Fruit fly (Drosophila melanogaster) whole organism, embryonic: ENCODE results near the gene Eig71Ec.

Source experiments
- Bdp1 ChIP-seq: fragments of 200-800 bp; sonication (Bioruptor generic); optimal IDR thresholded peaks from 3 replicates; lab custom pipeline; 2016; ENCODE audit warnings: missing biosample characterization, missing genetic modification characterization
- C15 ChIP-seq: fragments of 200-800 bp; sonication (Bioruptor generic); IDR thresholded peaks from 3 replicates; pipeline ENCODE4 v1.3.6; 2022; ENCODE audit warnings: missing biosample characterization, missing genetic modification characterization
- CG10267 ChIP-seq: fragments of 200-800 bp; sonication (Bioruptor generic); optimal IDR thresholded peaks from 2 replicates; lab custom pipeline; 2018; ENCODE audit warnings: missing biosample characterization, mild to moderate bottlenecking, missing genetic modification characterization, moderate library complexity
- CG10462 ChIP-seq: fragments of 200-800 bp; sonication (Bioruptor generic); optimal IDR thresholded peaks from 2 replicates; lab custom pipeline; 2016; ENCODE audit warnings: missing biosample characterization, missing genetic modification characterization
- CG10959 ChIP-seq: fragments of 200-800 bp; sonication (Bioruptor generic); IDR thresholded peaks from 2 replicates; pipeline ENCODE4 v1.3.6; 2022; ENCODE audit warnings: missing biosample characterization, missing genetic modification characterization
- CG11085 ChIP-seq: fragments of 200-800 bp; sonication (Bioruptor generic); IDR thresholded peaks from 2 replicates; pipeline ENCODE4 v1.3.6; 2022; ENCODE audit warnings: missing biosample characterization, missing genetic modification characterization
- CG12219 ChIP-seq: fragments of 200-800 bp; sonication (Bioruptor generic); optimal IDR thresholded peaks from 3 replicates; lab custom pipeline; 2018; ENCODE audit warnings: missing biosample characterization, mild to moderate bottlenecking, missing genetic modification characterization
- CG12299 ChIP-seq: fragments of 200-800 bp; sonication (Bioruptor generic); optimal IDR thresholded peaks from 2 replicates; lab custom pipeline; 2018; ENCODE audit warnings: missing biosample characterization, mild to moderate bottlenecking, missing genetic modification characterization
- CG12659 ChIP-seq: fragments of 200-800 bp; sonication (Bioruptor generic); optimal IDR thresholded peaks from 3 replicates; lab custom pipeline; 2017; ENCODE audit warnings: mild to moderate bottlenecking, missing biosample characterization, missing genetic modification reagents, missing genetic modification characterization
- CG14014 ChIP-seq: fragments of 200-800 bp; sonication (Bioruptor generic); IDR thresholded peaks from 2 replicates; pipeline ENCODE4 v1.3.6; 2022; ENCODE audit warnings: missing biosample characterization, missing genetic modification characterization
- CG16813 ChIP-seq: fragments of 200-800 bp; sonication (Bioruptor generic); IDR thresholded peaks from 3 replicates; pipeline ENCODE4 v1.3.6; 2022; ENCODE audit warnings: missing biosample characterization, missing genetic modification characterization; ENCODE audit not compliant: partially characterized antibody
- CG18764 ChIP-seq: fragments of 200-800 bp; sonication (Bioruptor generic); optimal IDR thresholded peaks from 3 replicates; lab custom pipeline; 2016; ENCODE audit warnings: missing biosample characterization, missing genetic modification characterization
- CG2875 ChIP-seq: fragments of 200-800 bp; sonication (Bioruptor generic); optimal IDR thresholded peaks from 2 replicates; lab custom pipeline; 2017; ENCODE audit warnings: missing biosample characterization, mild to moderate bottlenecking, missing genetic modification characterization, missing genetic modification reagents
- CG32532 ChIP-seq: fragments of 200-800 bp; sonication (Bioruptor generic); IDR thresholded peaks from 2 replicates; pipeline ENCODE4 v1.3.6; 2022; ENCODE audit warnings: missing biosample characterization, missing genetic modification characterization
- CG34224 ChIP-seq: fragments of 200-800 bp; sonication (Bioruptor generic); IDR thresholded peaks from 3 replicates; pipeline ENCODE4 v1.3.6; 2022; ENCODE audit warnings: missing biosample characterization, missing genetic modification characterization; ENCODE audit not compliant: partially characterized antibody
- CG34376 ChIP-seq: fragments of 200-800 bp; sonication (Bioruptor generic); optimal IDR thresholded peaks from 2 replicates; lab custom pipeline; 2018; ENCODE audit warnings: missing biosample characterization, mild to moderate bottlenecking, missing genetic modification characterization
- CG4360 ChIP-seq: fragments of 200-800 bp; sonication (Bioruptor generic); IDR thresholded peaks from 2 replicates; pipeline ENCODE4 v1.3.6; 2022; ENCODE audit warnings: missing biosample characterization, missing genetic modification characterization
- CG5245 ChIP-seq: fragments of 200-800 bp; sonication (Bioruptor generic); optimal IDR thresholded peaks from 3 replicates; lab custom pipeline; 2016; ENCODE audit warnings: missing biosample characterization, missing genetic modification characterization
- CG6272 ChIP-seq: fragments of 200-800 bp; sonication (Bioruptor generic); IDR thresholded peaks from 2 replicates; pipeline ENCODE4 v1.3.6; 2022; ENCODE audit warnings: missing biosample characterization, missing genetic modification characterization
- CG6765 ChIP-seq: fragments of 200-800 bp; sonication (Bioruptor generic); optimal IDR thresholded peaks from 3 replicates; lab custom pipeline; 2017; ENCODE audit warnings: missing biosample characterization, mild to moderate bottlenecking, missing genetic modification characterization
- CG7556 ChIP-seq: fragments of 200-800 bp; sonication (Bioruptor generic); optimal IDR thresholded peaks from 2 replicates; lab custom pipeline; 2017; ENCODE audit warnings: missing biosample characterization, mild to moderate bottlenecking, missing genetic modification characterization
- CG7987 ChIP-seq: fragments of 200-800 bp; sonication (Bioruptor generic); optimal IDR thresholded peaks from 2 replicates; lab custom pipeline; 2018; ENCODE audit warnings: missing biosample characterization, mild to moderate bottlenecking, missing genetic modification characterization, moderate library complexity
- CG9932 ChIP-seq: fragments of 200-800 bp; sonication (Bioruptor generic); IDR thresholded peaks from 2 replicates; pipeline ENCODE4 v1.3.6; 2022; ENCODE audit warnings: missing biosample characterization, missing genetic modification characterization
- Dfd ChIP-seq, 2 experiments: fragments of >200 bp; optimal IDR thresholded peaks; 2 replicates each; lab custom pipeline; 2017; ENCODE audit warnings: missing biosample characterization in 2 of 2, missing genetic modification characterization in 2 of 2
- Dip3 ChIP-seq: fragments of 200-800 bp; sonication (Bioruptor generic); optimal IDR thresholded peaks from 3 replicates; lab custom pipeline; 2016; ENCODE audit warnings: missing biosample characterization, missing genetic modification characterization
- Hmx ChIP-seq: fragments of 200-800 bp; sonication (Bioruptor generic); optimal IDR thresholded peaks from 2 replicates; lab custom pipeline; 2016; ENCODE audit warnings: missing biosample characterization, missing genetic modification characterization
- Hr39 ChIP-seq: fragments of >200 bp; optimal IDR thresholded peaks from 2 replicates; lab custom pipeline; 2017
- Kr ChIP-seq: fragments of 200-800 bp; sonication (Bioruptor generic); optimal IDR thresholded peaks from 2 replicates; lab custom pipeline; 2017; ENCODE audit warnings: missing biosample characterization, mild to moderate bottlenecking, missing genetic modification characterization
- Lhr ChIP-seq: fragments of 200-800 bp; sonication (Bioruptor generic); optimal IDR thresholded peaks from 3 replicates; lab custom pipeline; 2017; ENCODE audit warnings: mild to moderate bottlenecking, missing biosample characterization, missing genetic modification reagents, missing genetic modification characterization
- Mad ChIP-seq: fragments of 200-800 bp; sonication (Bioruptor generic); optimal IDR thresholded peaks from 2 replicates; lab custom pipeline; 2016; ENCODE audit warnings: missing biosample characterization, missing genetic modification characterization
- Nf-YC ChIP-seq: fragments of 200-800 bp; optimal IDR thresholded peaks from 3 replicates; lab custom pipeline; 2019; ENCODE audit warnings: missing biosample characterization, mild to moderate bottlenecking, missing genetic modification characterization, moderate library complexity
- NfI ChIP-seq: fragments of 200-800 bp; sonication (Bioruptor generic); optimal IDR thresholded peaks from 3 replicates; lab custom pipeline; 2018; ENCODE audit warnings: missing biosample characterization, mild to moderate bottlenecking, missing genetic modification characterization, moderate library complexity
- Oaz ChIP-seq: fragments of 200-800 bp; sonication (Bioruptor generic); IDR thresholded peaks from 2 replicates; pipeline ENCODE4 v1.3.6; 2022; ENCODE audit warnings: missing biosample characterization, missing genetic modification characterization
- Usf ChIP-seq: fragments of 200-800 bp; sonication (Bioruptor generic); optimal IDR thresholded peaks from 2 replicates; lab custom pipeline; 2017; ENCODE audit warnings: missing genotype, missing biosample characterization, missing genetic modification characterization
- Xrp1 ChIP-seq: fragments of 200-800 bp; sonication (Bioruptor generic); IDR thresholded peaks from 2 replicates; pipeline ENCODE4 v1.3.6; 2022; ENCODE audit warnings: missing biosample characterization, missing genetic modification characterization
- bbx ChIP-seq: fragments of 200-800 bp; sonication (Bioruptor generic); IDR thresholded peaks from 2 replicates; pipeline ENCODE4 v1.3.6; 2022; ENCODE audit warnings: missing biosample characterization, missing genetic modification characterization; ENCODE audit not compliant: partially characterized antibody
- cas ChIP-seq: fragments of 200-800 bp; sonication (Bioruptor generic); IDR thresholded peaks from 2 replicates; pipeline ENCODE4 v1.3.6; 2022; ENCODE audit warnings: missing biosample characterization, missing genetic modification characterization
- ci ChIP-seq: fragments of 200-800 bp; sonication (Bioruptor generic); IDR thresholded peaks from 3 replicates; pipeline ENCODE4 v1.3.6; 2022; ENCODE audit warnings: missing biosample characterization, missing genetic modification characterization
- eve ChIP-seq, 2 experiments: fragments of >200 bp; optimal IDR thresholded peaks; 2 replicates each; lab custom pipeline; 2017; ENCODE audit warnings: missing biosample characterization in 2 of 2, missing genetic modification characterization in 2 of 2
- gem ChIP-seq: fragments of 200-800 bp; sonication (Bioruptor generic); optimal IDR thresholded peaks from 2 replicates; lab custom pipeline; 2019; ENCODE audit warnings: missing biosample characterization, mild to moderate bottlenecking, missing genetic modification characterization, moderate library complexity
- gt ChIP-seq: fragments of 200-800 bp; sonication (Bioruptor generic); IDR thresholded peaks from 2 replicates; pipeline ENCODE4 v1.3.6; 2022; ENCODE audit warnings: missing biosample characterization, missing genetic modification characterization
- lilli ChIP-seq: fragments of 200-800 bp; sonication (Bioruptor generic); optimal IDR thresholded peaks from 3 replicates; lab custom pipeline; 2016; ENCODE audit warnings: missing biosample characterization, missing genetic modification characterization
- nom ChIP-seq: fragments of 200-800 bp; sonication (Bioruptor generic); optimal IDR thresholded peaks from 2 replicates; lab custom pipeline; 2017; ENCODE audit warnings: missing biosample characterization, missing genetic modification characterization, mild to moderate bottlenecking, moderate library complexity, missing genetic modification reagents
- oc ChIP-seq: fragments of 200-800 bp; sonication (Bioruptor generic); optimal IDR thresholded peaks from 2 replicates; lab custom pipeline; 2018; ENCODE audit warnings: missing biosample characterization, mild to moderate bottlenecking, missing genetic modification characterization, moderate library complexity
- phol ChIP-seq: fragments of 200-800 bp; sonication (Bioruptor generic); optimal IDR thresholded peaks from 3 replicates; lab custom pipeline; 2018; ENCODE audit warnings: missing biosample characterization, mild to moderate bottlenecking, missing genetic modification characterization, moderate library complexity
- pnt ChIP-seq: fragments of 200-800 bp; sonication (Bioruptor generic); optimal IDR thresholded peaks from 3 replicates; lab custom pipeline; 2016; ENCODE audit warnings: missing biosample characterization, missing genetic modification characterization
- prd ChIP-seq, 3 experiments: fragments of >200 bp in 2 of 3; fragments of 200-800 bp in 1 of 3; sonication (Bioruptor generic) in 1 of 3; optimal IDR thresholded peaks in 2 of 3; IDR thresholded peaks in 1 of 3; 2 replicates in 2 of 3; 3 replicates in 1 of 3; pipeline versions ENCODE4 v1.3.6 to Lab custom; 2017 to 2022; ENCODE audit warnings: missing biosample characterization in 1 of 3, missing genetic modification characterization in 1 of 3
- salm ChIP-seq: fragments of 200-800 bp; sonication (Bioruptor generic); optimal IDR thresholded peaks from 2 replicates; lab custom pipeline; 2018; ENCODE audit warnings: missing biosample characterization, mild to moderate bottlenecking, missing genetic modification characterization
- sd ChIP-seq: fragments of 200-800 bp; sonication (Bioruptor generic); optimal IDR thresholded peaks from 3 replicates; lab custom pipeline; 2018; ENCODE audit warnings: missing biosample characterization, mild to moderate bottlenecking, missing genetic modification characterization, moderate library complexity
- slp2 ChIP-seq: fragments of 200-800 bp; sonication (Bioruptor generic); optimal IDR thresholded peaks from 2 replicates; lab custom pipeline; 2016; ENCODE audit warnings: missing biosample characterization, missing genetic modification characterization
- tgo ChIP-seq: fragments of 200-800 bp; sonication (Bioruptor generic); IDR thresholded peaks from 3 replicates; pipeline ENCODE4 v1.3.6; 2022; ENCODE audit warnings: missing biosample characterization, missing genetic modification characterization

Gene Eig71Ec

dm6 chr3L:15675111-15675510 is 23.1 kb upstream of the Eig71Ec start (continued):
- TF ChIP-seq NfI (GFP tag; lab: Kevin White, UChicago) (no peak), Usf (GFP tag; lab: Kevin White, UChicago) (peak; percentile 62), CG34376 (GFP tag; lab: Kevin White, UChicago) (no peak), oc (tag; lab: Kevin White, UChicago) (peak; percentile 68), eve (GFP tag; optimal IDR thresholded peaks at IDR 0.05; lab: Kevin White, UChicago) (peak in 1 of 2 experiments; percentile 52), ci (GFP tag; lab: Robert Waterston, UW) (peak; percentile 62; the same call in 2 of the 3 replicates), sd (tag; lab: Kevin White, UChicago) (no peak), Nf-YC (tag; lab: Kevin White, UChicago) (no peak), CG32532 (GFP tag; lab: Robert Waterston, UW) (no peak), CG12219 (peak; percentile 55), phol (tag; lab: Kevin White, UChicago) (peak; percentile 90), slp2 (GFP tag; lab: Kevin White, UChicago) (peak; percentile 53), CG34224 (GFP tag; lab: Robert Waterston, UW) (no peak), cas (GFP tag; lab: Robert Waterston, UW) (no peak), lilli (GFP tag; lab: Kevin White, UChicago) (peak; percentile 26), CG6272 (GFP tag; lab: Robert Waterston, UW) (no peak), C15 (GFP tag; lab: Robert Waterston, UW) (no peak), CG5245 (peak; percentile 43), CG12299 (tag; lab: Kevin White, UChicago) (no peak), salm (tag; lab: Kevin White, UChicago) (peak; percentile 31), CG7556 (GFP tag; lab: Kevin White, UChicago) (peak; percentile 65), Mad (GFP tag; lab: Kevin White, UChicago) (peak; percentile 41), Dip3 (GFP tag; lab: Kevin White, UChicago) (no peak), bbx (GFP tag; lab: Robert Waterston, UW) (no peak), Hmx (no peak), CG6765 (GFP tag; lab: Kevin White, UChicago) (no peak), Lhr (GFP tag; lab: Kevin White, UChicago) (peak; percentile 45), CG11085 (no peak), CG10267 (tag; lab: Kevin White, UChicago) (peak; percentile 81), Hr39 (lab: Kevin White, UChicago) (no peak), CG7987 (GFP tag; lab: Kevin White, UChicago) (no peak), nom (GFP tag; lab: Kevin White, UChicago) (no peak), CG18764 (GFP tag; lab: Kevin White, UChicago) (peak; percentile 47), CG12659 (GFP tag; lab: Kevin White, UChicago) (peak; percentile 25), Kr (GFP tag; lab: Kevin White, UChicago) (peak; percentile 11), CG2875 (peak; percentile 74), CG16813 (GFP tag; lab: Robert Waterston, UW) (no peak), prd (optimal IDR thresholded peaks at IDR 0.05; lab: Kevin White, UChicago) (no peak), prd (GFP tag; IDR thresholded peaks at IDR 0.05; lab: Robert Waterston, UW) (peak; percentile 76; the same call in 2 of the 3 replicates), CG14014 (GFP tag; lab: Robert Waterston, UW) (no peak), CG10959 (GFP tag; lab: Robert Waterston, UW) (peak; percentile 85), CG9932 (GFP tag; lab: Robert Waterston, UW) (no peak), Xrp1 (GFP tag; lab: Robert Waterston, UW) (peak; percentile 92), tgo (GFP tag; lab: Robert Waterston, UW) (no peak; the same call in 2 of the 3 replicates), CG4360 (GFP tag; lab: Robert Waterston, UW) (0 out of 2 replicates have a peak, but pooled peaks have one; percentile 39), Dfd (GFP tag; optimal IDR thresholded peaks at IDR 0.05; lab: Kevin White, UChicago) (no peak), gem (tag; lab: Kevin White, UChicago) (peak; percentile 87), Bdp1 (GFP tag; lab: Kevin White, UChicago) (peak; percentile 45), gt (GFP tag; lab: Robert Waterston, UW) (peak; percentile 13; the same call in 1 of the 2 replicates), Oaz (no peak), CG10462 (GFP tag; lab: Kevin White, UChicago) (peak; percentile 57), pnt (GFP tag; lab: Kevin White, UChicago) (peak; percentile 55)
